Worm (Caenorhabditis elegans) whole organism, L4 larva: ENCODE data around the gene srx-105.

Source experiments
- F26F4.8 ChIP-seq: fragments of 200-800 bp; sonication (Bioruptor generic); conservative IDR thresholded peaks from 2 replicates; pipeline ENCODE4 v1.3.6; 2022; ENCODE audit warnings: missing genetic modification characterization, missing compliant biosample characterization
- T26A8.4 ChIP-seq: fragments of 200-800 bp; sonication (Bioruptor generic); IDR thresholded peaks from 2 replicates; pipeline ENCODE4 v1.3.6; 2022; ENCODE audit warnings: missing genetic modification characterization, missing compliant biosample characterization
- ZK546.5 ChIP-seq, 2 experiments: sonication (generic microtip); optimal IDR thresholded peaks; 2 replicates each; lab custom pipeline; 2017; ENCODE audit warnings: missing biosample characterization in 2 of 2, missing genetic modification characterization in 2 of 2
- aha-1 ChIP-seq: fragments of 150-350 bp; peaks from one replicate; lab custom pipeline; 2014; ENCODE audit warnings: missing biosample characterization, missing genetic modification characterization
- ces-1 ChIP-seq: fragments of 150-350 bp; sonication (generic microtip); optimal IDR thresholded peaks from 4 replicates; lab custom pipeline; 2014; ENCODE audit warnings: missing biosample characterization, missing genetic modification reagents, missing genetic modification characterization
- egl-43 ChIP-seq: fragments of 200-800 bp; sonication (Bioruptor generic); IDR thresholded peaks from 2 replicates; pipeline ENCODE4 v1.3.6; 2022; ENCODE audit warnings: missing genetic modification reagents, missing genetic modification characterization, missing compliant biosample characterization
- madf-9 ChIP-seq: fragments of 200-800 bp; sonication (Bioruptor generic); conservative IDR thresholded peaks from 2 replicates; pipeline ENCODE4 v1.3.6; 2022; ENCODE audit warnings: missing genetic modification reagents, missing genetic modification characterization, missing compliant biosample characterization
- nhr-11 ChIP-seq: fragments of 150-350 bp; optimal IDR thresholded peaks from 2 replicates; lab custom pipeline; 2014; ENCODE audit warnings: missing biosample characterization, missing genetic modification characterization
- nhr-77 ChIP-seq: fragments of 150-350 bp; optimal IDR thresholded peaks from 2 replicates; lab custom pipeline; 2014; ENCODE audit warnings: missing biosample characterization, missing genetic modification characterization
- pha-4 ChIP-seq, 2 experiments: fragments of 150-350 bp in 1 of 2; fragments of 200-800 bp in 1 of 2; sonication (Bioruptor generic) in 1 of 2; IDR thresholded peaks in 1 of 2; optimal IDR thresholded peaks in 1 of 2; 2 replicates each; pipeline versions ENCODE4 v1.3.6 to Lab custom; 2014 to 2022; ENCODE audit warnings: missing genetic modification characterization in 2 of 2, missing genetic modification reagents in 2 of 2, missing biosample characterization in 1 of 2, missing compliant biosample characterization in 1 of 2
- pqm-1 ChIP-seq: sonication (generic microtip); optimal IDR thresholded peaks from 2 replicates; lab custom pipeline; 2017; ENCODE audit warnings: missing biosample characterization, missing genetic modification characterization
- unc-130 ChIP-seq: sonication (generic microtip); optimal IDR thresholded peaks from 2 replicates; lab custom pipeline; 2016; ENCODE audit warnings: missing genetic modification reagents, missing genetic modification characterization, missing compliant biosample characterization

ce11 chrII:3721016-3721415 lies 19.8 kb upstream of the srx-105 start, which contains the start of gene C46E10.3:
- no peak for TF ChIP-seq T26A8.4 (GFP tag; lab: Robert Waterston, UW)
- no peak for TF ChIP-seq aha-1 (tag; lab: Kevin White, UChicago)
- TF ChIP-seq F26F4.8, result no peak
- no peak for TF ChIP-seq pha-4 (GFP tag; IDR thresholded peaks at IDR 0.05; lab: Robert Waterston, UW)
- no peak for TF ChIP-seq pha-4 (tag; optimal IDR thresholded peaks at IDR 0.05; lab: Kevin White, UChicago)
- no peak for TF ChIP-seq madf-9 (GFP tag; lab: Robert Waterston, UW)
- TF ChIP-seq nhr-77 (tag; lab: Kevin White, UChicago), result no peak
- TF ChIP-seq egl-43, result no peak
- no peak for TF ChIP-seq ces-1 (GFP tag; lab: Kevin White, UChicago)
- no peak for TF ChIP-seq unc-130 (GFP tag; lab: Kevin White, UChicago)
- no peak for TF ChIP-seq ZK546.5 (tag; optimal IDR thresholded peaks at IDR 0.05; lab: Kevin White, UChicago)
- TF ChIP-seq nhr-11 (tag; lab: Kevin White, UChicago), result no peak
- TF ChIP-seq pqm-1 (tag; lab: Kevin White, UChicago), result no peak
